Fruit fly (Drosophila melanogaster) whole organism, adult: ENCODE measurements around the gene CG13306.

Experiments
- CG7101 ChIP-seq: fragments of 200-800 bp; sonication (Bioruptor generic); optimal IDR thresholded peaks from 2 replicates; lab custom pipeline; 2018; ENCODE audit warnings: missing biosample characterization, mild to moderate bottlenecking, missing genetic modification characterization, moderate library complexity
- Crg-1 ChIP-seq: fragments of 200-800 bp; sonication (Bioruptor generic); optimal IDR thresholded peaks from 2 replicates; lab custom pipeline; 2016; ENCODE audit warnings: missing biosample characterization, missing genetic modification characterization
- Hr96 ChIP-seq: fragments of 200-800 bp; sonication (Bioruptor generic); optimal IDR thresholded peaks from 2 replicates; lab custom pipeline; 2016; ENCODE audit warnings: missing biosample characterization, missing genetic modification characterization
- kay ChIP-seq: fragments of 200-800 bp; sonication (Bioruptor generic); peaks from one replicate; lab custom pipeline; 2016; ENCODE audit warnings: missing biosample characterization, missing genetic modification characterization, borderline replicate concordance
- ovo ChIP-seq: fragments of 200-800 bp; sonication (Bioruptor generic); optimal IDR thresholded peaks from 2 replicates; lab custom pipeline; 2016; ENCODE audit warnings: missing biosample characterization, missing genetic modification characterization
- toe ChIP-seq: fragments of 200-800 bp; sonication (Bioruptor generic); optimal IDR thresholded peaks from 2 replicates; lab custom pipeline; 2016; ENCODE audit warnings: missing biosample characterization, missing genetic modification characterization

dm6 chr3L:8731494-8731994 lies 18.0 kb downstream of the CG13306 start, which contains the start of gene Cp16:
- no peak for TF ChIP-seq Hr96 (GFP tag; lab: Kevin White, UChicago)
- TF ChIP-seq ovo (GFP tag; lab: Kevin White, UChicago): no peak
- TF ChIP-seq toe (GFP tag; lab: Kevin White, UChicago): no peak
- TF ChIP-seq Crg-1 (GFP tag; lab: Kevin White, UChicago): no peak
- no peak for TF ChIP-seq kay (GFP tag; lab: Kevin White, UChicago)
- TF ChIP-seq CG7101 (tag; lab: Kevin White, UChicago): no peak
